Fruit fly (Drosophila melanogaster) whole organism, embryonic: ENCODE measurements around the gene CG3703.

Experiments used
- CG11085 ChIP-seq: fragments of 200-800 bp; sonication (Bioruptor generic); IDR thresholded peaks from 2 replicates; pipeline ENCODE4 v1.3.6; 2022; ENCODE audit warnings: missing biosample characterization, missing genetic modification characterization
- CG11696 ChIP-seq: fragments of 200-800 bp; sonication (Bioruptor generic); IDR thresholded peaks from 2 replicates; pipeline ENCODE4 v1.3.6; 2022; ENCODE audit warnings: missing biosample characterization, missing genetic modification characterization
- CG12391 ChIP-seq: fragments of 200-800 bp; sonication (Bioruptor generic); optimal IDR thresholded peaks from 3 replicates; lab custom pipeline; 2018; ENCODE audit warnings: missing biosample characterization, mild to moderate bottlenecking, missing genetic modification characterization, moderate library complexity
- CG12769 ChIP-seq: fragments of 200-800 bp; sonication (Bioruptor generic); optimal IDR thresholded peaks from 2 replicates; lab custom pipeline; 2019; ENCODE audit warnings: missing biosample characterization, mild to moderate bottlenecking, missing genetic modification characterization, moderate library complexity
- CG13123 ChIP-seq: fragments of 200-800 bp; sonication (Bioruptor generic); optimal IDR thresholded peaks from 2 replicates; lab custom pipeline; 2016; ENCODE audit warnings: missing biosample characterization, missing genetic modification characterization
- CG14050 ChIP-seq: fragments of 200-800 bp; sonication (Bioruptor generic); IDR thresholded peaks from 3 replicates; pipeline ENCODE4 v1.3.6; 2022; ENCODE audit warnings: missing biosample characterization, missing genetic modification characterization
- CG16815 ChIP-seq: fragments of 200-800 bp; sonication (Bioruptor generic); optimal IDR thresholded peaks from 3 replicates; lab custom pipeline; 2017; ENCODE audit warnings: missing biosample characterization, mild to moderate bottlenecking, missing genetic modification characterization
- CG17359 ChIP-seq: fragments of 200-800 bp; sonication (Bioruptor generic); optimal IDR thresholded peaks from 3 replicates; lab custom pipeline; 2018; ENCODE audit warnings: missing biosample characterization, mild to moderate bottlenecking, missing genetic modification characterization, moderate library complexity
- CG18262 ChIP-seq: fragments of 200-800 bp; optimal IDR thresholded peaks from 3 replicates; lab custom pipeline; 2019; ENCODE audit warnings: missing biosample characterization, mild to moderate bottlenecking, missing genetic modification characterization, moderate library complexity
- CG18619 ChIP-seq: fragments of 200-800 bp; sonication (Bioruptor generic); optimal IDR thresholded peaks from 3 replicates; lab custom pipeline; 2017; ENCODE audit warnings: missing biosample characterization, mild to moderate bottlenecking, missing genetic modification characterization
- CG2889 ChIP-seq: fragments of 200-800 bp; sonication (Bioruptor generic); IDR thresholded peaks from 3 replicates; pipeline ENCODE4 v1.3.6; 2022; ENCODE audit warnings: missing biosample characterization, missing genetic modification characterization
- CG3995 ChIP-seq: fragments of 200-800 bp; sonication (Bioruptor generic); optimal IDR thresholded peaks from 3 replicates; lab custom pipeline; 2016; ENCODE audit warnings: missing biosample characterization, missing genetic modification characterization
- CG4854 ChIP-seq: fragments of 200-800 bp; sonication (Bioruptor generic); optimal IDR thresholded peaks from 2 replicates; lab custom pipeline; 2016; ENCODE audit warnings: missing biosample characterization, missing genetic modification characterization, inconsistent platforms
- CG6683 ChIP-seq: fragments of 200-800 bp; sonication (Bioruptor generic); optimal IDR thresholded peaks from 2 replicates; lab custom pipeline; 2017; ENCODE audit warnings: missing biosample characterization, mild to moderate bottlenecking, missing genetic modification characterization, missing genetic modification reagents
- CG7556 ChIP-seq: fragments of 200-800 bp; sonication (Bioruptor generic); optimal IDR thresholded peaks from 2 replicates; lab custom pipeline; 2017; ENCODE audit warnings: missing biosample characterization, mild to moderate bottlenecking, missing genetic modification characterization
- CG7745 ChIP-seq: fragments of 200-800 bp; sonication (Bioruptor generic); optimal IDR thresholded peaks from 2 replicates; lab custom pipeline; 2018; ENCODE audit warnings: missing biosample characterization, mild to moderate bottlenecking, missing genetic modification characterization, moderate library complexity
- Dek ChIP-seq: fragments of 200-800 bp; sonication (Bioruptor generic); optimal IDR thresholded peaks from 3 replicates; lab custom pipeline; 2019; ENCODE audit warnings: missing biosample characterization, mild to moderate bottlenecking, missing genetic modification characterization, moderate library complexity
- E2f1 ChIP-seq: fragments of 200-800 bp; sonication (Bioruptor generic); IDR thresholded peaks from 2 replicates; pipeline ENCODE4 v1.3.6; 2022; ENCODE audit warnings: missing biosample characterization, missing genetic modification characterization
- Ets65A ChIP-seq: fragments of 200-800 bp; sonication (Bioruptor generic); peaks from one replicate; lab custom pipeline; 2016; ENCODE audit warnings: missing biosample characterization, missing genetic modification characterization
- Ets97D ChIP-seq: fragments of 200-800 bp; sonication (Bioruptor generic); optimal IDR thresholded peaks from 3 replicates; lab custom pipeline; 2016; ENCODE audit warnings: missing biosample characterization, missing genetic modification characterization
- Hey ChIP-seq: fragments of 200-800 bp; sonication (Bioruptor generic); optimal IDR thresholded peaks from 3 replicates; lab custom pipeline; 2018; ENCODE audit warnings: missing biosample characterization, mild to moderate bottlenecking, missing genetic modification characterization
- Hr51 ChIP-seq, 2 experiments: fragments of 200-800 bp; sonication (Bioruptor generic); optimal IDR thresholded peaks; 2 replicates in 1 of 2; 3 replicates in 1 of 2; lab custom pipeline; 2016 to 2018; ENCODE audit warnings: missing biosample characterization in 2 of 2, missing genetic modification characterization in 2 of 2, mild to moderate bottlenecking in 1 of 2, moderate library complexity in 1 of 2
- Lhr ChIP-seq: fragments of 200-800 bp; sonication (Bioruptor generic); optimal IDR thresholded peaks from 3 replicates; lab custom pipeline; 2017; ENCODE audit warnings: mild to moderate bottlenecking, missing biosample characterization, missing genetic modification reagents, missing genetic modification characterization
- Mes4 ChIP-seq: fragments of 200-800 bp; sonication (Bioruptor generic); optimal IDR thresholded peaks from 2 replicates; lab custom pipeline; 2016; ENCODE audit warnings: missing biosample characterization, missing genetic modification characterization
- Mrtf ChIP-seq: fragments of 200-800 bp; sonication (Bioruptor generic); IDR thresholded peaks from 3 replicates; pipeline ENCODE4 v1.3.6; 2022; ENCODE audit warnings: missing biosample characterization, missing genetic modification characterization
- NfI ChIP-seq: fragments of 200-800 bp; sonication (Bioruptor generic); optimal IDR thresholded peaks from 3 replicates; lab custom pipeline; 2018; ENCODE audit warnings: missing biosample characterization, mild to moderate bottlenecking, missing genetic modification characterization, moderate library complexity
- Vsx1 ChIP-seq: fragments of 200-800 bp; sonication (Bioruptor generic); optimal IDR thresholded peaks from 2 replicates; lab custom pipeline; 2017; ENCODE audit warnings: missing biosample characterization, mild to moderate bottlenecking, missing genetic modification characterization, missing genetic modification reagents
- YL-1 ChIP-seq: fragments of 200-800 bp; sonication (Bioruptor generic); optimal IDR thresholded peaks from 3 replicates; lab custom pipeline; 2017; ENCODE audit warnings: missing biosample characterization, mild to moderate bottlenecking, missing genetic modification characterization
- ap ChIP-seq: fragments of 200-800 bp; sonication (Bioruptor generic); IDR thresholded peaks from 2 replicates; pipeline ENCODE4 v1.3.6; 2022; ENCODE audit warnings: missing biosample characterization, missing genetic modification characterization
- chm ChIP-seq: fragments of 200-800 bp; sonication (Bioruptor generic); IDR thresholded peaks from 2 replicates; pipeline ENCODE4 v1.3.6; 2022; ENCODE audit warnings: missing biosample characterization, missing genetic modification characterization
- dati ChIP-seq: fragments of 200-800 bp; sonication (Bioruptor generic); IDR thresholded peaks from 2 replicates; pipeline ENCODE4 v1.3.6; 2022; ENCODE audit warnings: missing biosample characterization, missing genetic modification characterization
- en ChIP-seq: fragments of 200-800 bp; sonication (Bioruptor generic); optimal IDR thresholded peaks from 2 replicates; lab custom pipeline; 2016; ENCODE audit warnings: missing biosample characterization, missing genetic modification characterization
- fd64A ChIP-seq: fragments of 200-800 bp; sonication (Bioruptor generic); optimal IDR thresholded peaks from 3 replicates; lab custom pipeline; 2018; ENCODE audit warnings: missing biosample characterization, mild to moderate bottlenecking, missing genetic modification characterization
- gro ChIP-seq: fragments of 200-800 bp; sonication (Bioruptor generic); optimal IDR thresholded peaks from 2 replicates; lab custom pipeline; 2016; ENCODE audit warnings: missing biosample characterization, missing genetic modification characterization
- jumu ChIP-seq: fragments of 200-800 bp; sonication (Bioruptor generic); optimal IDR thresholded peaks from 3 replicates; lab custom pipeline; 2016; ENCODE audit warnings: missing biosample characterization, missing genetic modification characterization
- knrl ChIP-seq: fragments of 200-800 bp; sonication (Bioruptor generic); IDR thresholded peaks from 3 replicates; pipeline ENCODE4 v1.3.6; 2022; ENCODE audit warnings: missing biosample characterization, missing genetic modification characterization; ENCODE audit not compliant: partially characterized antibody
- lbe ChIP-seq: fragments of 200-800 bp; sonication (Bioruptor generic); optimal IDR thresholded peaks from 2 replicates; lab custom pipeline; 2016; ENCODE audit warnings: missing biosample characterization, mild to moderate bottlenecking, missing genetic modification characterization
- lilli ChIP-seq: fragments of 200-800 bp; sonication (Bioruptor generic); optimal IDR thresholded peaks from 3 replicates; lab custom pipeline; 2016; ENCODE audit warnings: missing biosample characterization, missing genetic modification characterization
- mirr ChIP-seq: fragments of 200-800 bp; sonication (Bioruptor generic); optimal IDR thresholded peaks from 3 replicates; lab custom pipeline; 2018; ENCODE audit warnings: missing biosample characterization, mild to moderate bottlenecking, missing genetic modification characterization
- oc ChIP-seq: fragments of 200-800 bp; sonication (Bioruptor generic); optimal IDR thresholded peaks from 2 replicates; lab custom pipeline; 2018; ENCODE audit warnings: missing biosample characterization, mild to moderate bottlenecking, missing genetic modification characterization, moderate library complexity
- phol ChIP-seq: fragments of 200-800 bp; sonication (Bioruptor generic); optimal IDR thresholded peaks from 3 replicates; lab custom pipeline; 2018; ENCODE audit warnings: missing biosample characterization, mild to moderate bottlenecking, missing genetic modification characterization, moderate library complexity
- sd ChIP-seq: fragments of 200-800 bp; sonication (Bioruptor generic); optimal IDR thresholded peaks from 3 replicates; lab custom pipeline; 2018; ENCODE audit warnings: missing biosample characterization, mild to moderate bottlenecking, missing genetic modification characterization, moderate library complexity
- slbo ChIP-seq: fragments of 200-800 bp; sonication (Bioruptor generic); IDR thresholded peaks from 2 replicates; pipeline ENCODE4 v1.3.6; 2022; ENCODE audit warnings: missing biosample characterization, missing genetic modification characterization
- slp2 ChIP-seq: fragments of 200-800 bp; sonication (Bioruptor generic); optimal IDR thresholded peaks from 2 replicates; lab custom pipeline; 2016; ENCODE audit warnings: missing biosample characterization, missing genetic modification characterization
- sna ChIP-seq: fragments of 200-800 bp; sonication (Bioruptor generic); IDR thresholded peaks from 2 replicates; pipeline ENCODE4 v1.3.6; 2022; ENCODE audit warnings: missing biosample characterization, missing genetic modification characterization; ENCODE audit not compliant: partially characterized antibody
- so ChIP-seq: fragments of 200-800 bp; sonication (Bioruptor generic); IDR thresholded peaks from 3 replicates; pipeline ENCODE4 v1.3.6; 2022; ENCODE audit warnings: missing biosample characterization, missing genetic modification characterization
- tio ChIP-seq: fragments of 200-800 bp; sonication (Bioruptor generic); optimal IDR thresholded peaks from 2 replicates; lab custom pipeline; 2017; ENCODE audit warnings: missing biosample characterization, missing genetic modification characterization, inconsistent platforms
- trh ChIP-seq: fragments of 200-800 bp; sonication (Bioruptor generic); optimal IDR thresholded peaks from 2 replicates; lab custom pipeline; 2016; ENCODE audit warnings: missing biosample characterization, missing genetic modification characterization
- tup ChIP-seq: fragments of 200-800 bp; sonication (Bioruptor generic); optimal IDR thresholded peaks from 2 replicates; lab custom pipeline; 2016; ENCODE audit warnings: missing biosample characterization, mild to moderate bottlenecking, missing genetic modification characterization, moderate library complexity
- twi ChIP-seq: fragments of 200-800 bp; optimal IDR thresholded peaks from 2 replicates; lab custom pipeline; 2019; ENCODE audit warnings: missing biosample characterization, mild to moderate bottlenecking, missing genetic modification characterization, moderate library complexity

CG3703 gene

dm6 chrX:947450-948284 lies 2.1 kb upstream of the CG3703 start, which contains the start of gene CG3699 (continued):
- TF ChIP-seq CG7556 (GFP tag; lab: Kevin White, UChicago): peak; percentile 43
- TF ChIP-seq CG12769 (tag; lab: Kevin White, UChicago): no peak
- TF ChIP-seq CG7745 (tag; lab: Kevin White, UChicago): no peak
- TF ChIP-seq CG16815 (GFP tag; lab: Kevin White, UChicago): no peak
- no peak for TF ChIP-seq CG17359 (tag; lab: Kevin White, UChicago)
- no peak for TF ChIP-seq tio (GFP tag; lab: Kevin White, UChicago)
- TF ChIP-seq lbe (GFP tag; lab: Kevin White, UChicago): no peak
- no peak for TF ChIP-seq CG3995 (GFP tag; lab: Kevin White, UChicago)
- TF ChIP-seq trh (GFP tag; lab: Kevin White, UChicago): no peak
- peak; percentile 7 for TF ChIP-seq Dek (tag; lab: Kevin White, UChicago)
- TF ChIP-seq slp2 (GFP tag; lab: Kevin White, UChicago): no peak
- no peak for TF ChIP-seq mirr
- TF ChIP-seq Mes4 (GFP tag; lab: Kevin White, UChicago): no peak
- TF ChIP-seq slbo (GFP tag; lab: Robert Waterston, UW): no peak; the same call in 1 of the 2 replicates
- TF ChIP-seq CG6683 (GFP tag; lab: Kevin White, UChicago): no peak
- TF ChIP-seq E2f1 (GFP tag; lab: Robert Waterston, UW): no peak
- TF ChIP-seq Lhr: no peak
- TF ChIP-seq Ets65A (GFP tag; lab: Kevin White, UChicago): peak; percentile 86
- TF ChIP-seq fd64A (GFP tag; lab: Kevin White, UChicago): no peak
- peak in 1 of 2 experiments; percentile 57 for TF ChIP-seq Hr51 (GFP tag; optimal IDR thresholded peaks at IDR 0.05; lab: Kevin White, UChicago)
- TF ChIP-seq CG4854 (GFP tag; lab: Kevin White, UChicago): peak; percentile 2
- TF ChIP-seq sd (tag; lab: Kevin White, UChicago): peak; percentile 73
- peak; percentile 66 for TF ChIP-seq lilli
- TF ChIP-seq gro (GFP tag; lab: Kevin White, UChicago): peak; percentile 20
- no peak for TF ChIP-seq en (GFP tag; lab: Kevin White, UChicago)
- no peak for TF ChIP-seq chm
- no peak for TF ChIP-seq CG14050 (GFP tag; lab: Robert Waterston, UW)
- no peak for TF ChIP-seq Vsx1 (GFP tag; lab: Kevin White, UChicago)
- no peak for TF ChIP-seq dati (GFP tag; lab: Robert Waterston, UW)
- TF ChIP-seq CG11085 (GFP tag; lab: Robert Waterston, UW): no peak
- no peak for TF ChIP-seq twi
- TF ChIP-seq tup (GFP tag; lab: Kevin White, UChicago): no peak
- no peak for TF ChIP-seq Mrtf (GFP tag; lab: Robert Waterston, UW)
- no peak for TF ChIP-seq jumu (GFP tag; lab: Kevin White, UChicago)
- peak; percentile 43 for TF ChIP-seq CG18619
- TF ChIP-seq YL-1 (GFP tag; lab: Kevin White, UChicago): no peak
- no peak for TF ChIP-seq sna (GFP tag; lab: Robert Waterston, UW)
- no peak for TF ChIP-seq oc
- TF ChIP-seq CG12391 (tag; lab: Kevin White, UChicago): peak; percentile 27
- TF ChIP-seq Ets97D (GFP tag; lab: Kevin White, UChicago): no peak
- no peak for TF ChIP-seq Hey (tag; lab: Kevin White, UChicago)
- TF ChIP-seq CG13123: no peak
- peak; percentile 28 for TF ChIP-seq CG18262 (tag; lab: Kevin White, UChicago)
- TF ChIP-seq CG11696 (GFP tag; lab: Robert Waterston, UW): no peak
- TF ChIP-seq phol (tag; lab: Kevin White, UChicago): peak; percentile 14
- no peak for TF ChIP-seq ap (GFP tag; lab: Robert Waterston, UW)
- peak; percentile 31 for TF ChIP-seq NfI (GFP tag; lab: Kevin White, UChicago)
- TF ChIP-seq CG2889: no peak
- TF ChIP-seq knrl (GFP tag; lab: Robert Waterston, UW): no peak
- no peak for TF ChIP-seq so (GFP tag; lab: Robert Waterston, UW)
